Fruit fly (Drosophila melanogaster): Measurements from ENCODE around the gene CG31668.

CG31668 gene

DNA sequence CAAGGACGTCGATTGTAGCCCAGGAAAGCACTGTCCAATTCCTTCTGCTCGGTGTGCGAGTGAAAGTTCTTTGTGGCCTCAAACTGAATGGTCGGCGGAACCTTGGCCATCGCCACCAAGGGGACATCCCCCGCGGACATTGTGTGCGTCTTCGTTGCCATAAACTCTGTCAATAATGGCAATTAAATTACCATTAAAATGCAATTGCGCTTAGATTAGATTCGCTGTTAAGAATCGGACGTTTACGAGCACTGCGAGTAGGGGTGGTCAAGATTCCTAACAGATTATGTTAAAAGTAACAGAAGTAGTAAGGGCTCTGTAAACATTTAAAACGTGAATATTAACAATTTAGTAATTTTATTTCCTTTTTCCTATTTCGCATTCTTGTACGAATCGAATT is 10.1 kb upstream of the CG31668 start, which contains the start of gene daed (continued):
- no peak for TF ChIP-seq gsb (GFP tag; IDR thresholded peaks at IDR 0.05)
- TF ChIP-seq CG31224 (GFP tag; IDR thresholded peaks at IDR 0.05): no peak
- peak; percentile 25; the same call in 1 of the 2 replicates for TF ChIP-seq E2f2 (GFP tag; IDR thresholded peaks at IDR 0.05)
- peak; percentile 62 for TF ChIP-seq MESR4 (GFP tag; optimal IDR thresholded peaks at IDR 0.05)
- TF ChIP-seq CG13287 (GFP tag; IDR thresholded peaks at IDR 0.05; ENCODE audit: partially characterized antibody): peak; percentile 22; the same call in 1 of the 2 replicates
- TF ChIP-seq lbe (GFP tag; optimal IDR thresholded peaks at IDR 0.05): peak; percentile 35
- 0 out of 4 replicates have a peak, but pooled peaks have one; percentile 10 for TF ChIP-seq chinmo (GFP tag; IDR thresholded peaks at IDR 0.05; ENCODE audit: partially characterized antibody)
- no peak for TF ChIP-seq CG13775 (GFP tag; optimal IDR thresholded peaks at IDR 0.05)
- no peak for TF ChIP-seq CG14014 (GFP tag; IDR thresholded peaks at IDR 0.05)
- no peak for TF ChIP-seq dimm (GFP tag; IDR thresholded peaks at IDR 0.05)
- peak; percentile 2 for TF ChIP-seq CG34376 (GFP tag; optimal IDR thresholded peaks at IDR 0.05)
- TF ChIP-seq bowl (GFP tag; IDR thresholded peaks at IDR 0.05): no peak
- peak; percentile 99 for TF ChIP-seq exex (tag; optimal IDR thresholded peaks at IDR 0.05)
- TF ChIP-seq CG6791 (GFP tag; IDR thresholded peaks at IDR 0.05; ENCODE audit: partially characterized antibody): peak; percentile 27; the same call in 1 of the 3 replicates
- peak; percentile 79 for TF ChIP-seq Med (GFP tag)
- TF ChIP-seq nau (GFP tag; optimal IDR thresholded peaks at IDR 0.05): no peak
- no peak for TF ChIP-seq CG8281 (tag; optimal IDR thresholded peaks at IDR 0.05)
- peak; percentile 67 for TF ChIP-seq CG14710 (tag; optimal IDR thresholded peaks at IDR 0.05)
- TF ChIP-seq CG34224 (GFP tag; IDR thresholded peaks at IDR 0.05; ENCODE audit: partially characterized antibody): 0 out of 3 replicates have a peak, but pooled peaks have one; percentile 28
- peak; percentile 9 for TF ChIP-seq gro (GFP tag; optimal IDR thresholded peaks at IDR 0.05)
- TF ChIP-seq Dll (GFP tag; IDR thresholded peaks at IDR 0.05; ENCODE audit: partially characterized antibody): 0 out of 4 replicates have a peak, but pooled peaks have one; percentile 33
- no peak for TF ChIP-seq Mad (GFP tag; optimal IDR thresholded peaks at IDR 0.05)
- no peak for TF ChIP-seq sna (GFP tag; IDR thresholded peaks at IDR 0.05; ENCODE audit: partially characterized antibody)
- no peak for TF ChIP-seq CG4360 (GFP tag; IDR thresholded peaks at IDR 0.05)
- TF ChIP-seq MBD-R2 (GFP tag; IDR thresholded peaks at IDR 0.05): peak; percentile 74
- TF ChIP-seq Sry-δ (GFP tag; optimal IDR thresholded peaks at IDR 0.05): peak; percentile 8
- TF ChIP-seq abd-A (tag; optimal IDR thresholded peaks at IDR 0.05): peak; percentile 58
- peak; percentile 8 for TF ChIP-seq sens (GFP tag)

DNA sequence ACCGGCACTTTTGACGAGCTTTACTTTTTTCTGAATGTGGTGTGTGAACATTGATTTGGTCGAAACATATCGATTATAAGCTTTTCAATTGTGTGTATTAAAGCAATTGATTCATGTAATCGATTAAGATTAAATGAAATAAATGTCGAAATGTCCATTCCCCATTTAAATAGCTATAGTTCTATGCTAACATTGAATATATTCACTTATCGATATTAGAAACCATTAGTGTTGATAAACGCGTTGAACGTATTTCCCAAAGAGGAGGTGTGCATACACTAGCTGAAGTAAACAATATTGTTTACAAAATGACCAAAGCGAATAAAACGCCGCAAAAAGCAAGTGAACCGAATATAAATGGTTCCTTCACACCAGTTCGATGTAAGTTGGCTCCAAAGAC is 8.0 kb upstream of the CG31668 start, which contains the start of the genes Uch and CG34174:
Uch (minus strand) TSS at position 208 of the 400 bp plus-strand sequence.
CG34174 (plus strand) TSS at position 263 of the 400 bp plus-strand sequence.
- peak; percentile 42 for TF ChIP-seq CG4617 (GFP tag; optimal IDR thresholded peaks at IDR 0.05; ENCODE audit: borderline replicate concordance)
- TF ChIP-seq stwl (tag; optimal IDR thresholded peaks at IDR 0.05): peak; percentile 98
- no peak for TF ChIP-seq D19A (tag; optimal IDR thresholded peaks at IDR 0.05)
- TF ChIP-seq lola (GFP tag; optimal IDR thresholded peaks at IDR 0.05): peak in 1 of 3 experiments; percentile 32
- no peak for TF ChIP-seq crc (GFP tag; optimal IDR thresholded peaks at IDR 0.05)
- peak; percentile 67; the same call in 1 of the 2 replicates for TF ChIP-seq amos (GFP tag; IDR thresholded peaks at IDR 0.05; ENCODE audit: partially characterized antibody)
- TF ChIP-seq CG1647 (GFP tag; optimal IDR thresholded peaks at IDR 0.05): no peak
- TF ChIP-seq CG15269 (tag; optimal IDR thresholded peaks at IDR 0.05): no peak
- TF ChIP-seq TFAM (GFP tag; optimal IDR thresholded peaks at IDR 0.05): no peak
- TF ChIP-seq Nf-YB (GFP tag; optimal IDR thresholded peaks at IDR 0.05): no peak
- peak; percentile 29 for TF ChIP-seq NfI (GFP tag; optimal IDR thresholded peaks at IDR 0.05)
- TF ChIP-seq Rfx (GFP tag; IDR thresholded peaks at IDR 0.05): no peak
- peak; percentile 28 for TF ChIP-seq CG3281 (GFP tag; optimal IDR thresholded peaks at IDR 0.05)
- no peak for TF ChIP-seq CG6175 (GFP tag; IDR thresholded peaks at IDR 0.05)
- peak; percentile 87 for TF ChIP-seq CG13287 (GFP tag; IDR thresholded peaks at IDR 0.05; ENCODE audit: partially characterized antibody)
- TF ChIP-seq pan (optimal IDR thresholded peaks at IDR 0.05): no peak
- no peak for TF ChIP-seq pan (GFP tag; optimal IDR thresholded peaks at IDR 0.05 in 1 of 2, IDR thresholded peaks at IDR 0.05 in 1 of 2)
- no peak for TF ChIP-seq CG7357 (GFP tag; IDR thresholded peaks at IDR 0.05)
- no peak for TF ChIP-seq odd (GFP tag; optimal IDR thresholded peaks at IDR 0.05)
- TF ChIP-seq Dbx (GFP tag; IDR thresholded peaks at IDR 0.05): no peak
- TF ChIP-seq Rx (GFP tag; IDR thresholded peaks at IDR 0.05): no peak
- TF ChIP-seq aop (GFP tag; IDR thresholded peaks at IDR 0.05): no peak
- TF ChIP-seq D19B (GFP tag; optimal IDR thresholded peaks at IDR 0.05): no peak
- TF ChIP-seq trh (GFP tag; optimal IDR thresholded peaks at IDR 0.05): no peak
